Fruit fly (Drosophila melanogaster) whole organism, embryonic: ENCODE measurements around the gene fliI.

Source experiments
- Aef1 ChIP-seq: fragments of 200-800 bp; sonication (Bioruptor generic); IDR thresholded peaks from 3 replicates; pipeline ENCODE4 v1.3.6; 2022; ENCODE audit warnings: missing biosample characterization, missing genetic modification characterization
- CG10147 ChIP-seq: fragments of 200-800 bp; sonication (Bioruptor generic); optimal IDR thresholded peaks from 2 replicates; lab custom pipeline; 2019; ENCODE audit warnings: missing biosample characterization, mild to moderate bottlenecking, missing genetic modification characterization, moderate library complexity
- CG10565 ChIP-seq: fragments of 200-800 bp; sonication (Bioruptor generic); optimal IDR thresholded peaks from 3 replicates; lab custom pipeline; 2016; ENCODE audit warnings: missing biosample characterization, mild to moderate bottlenecking, missing genetic modification characterization
- CG11695 ChIP-seq: fragments of 200-800 bp; sonication (Bioruptor generic); IDR thresholded peaks from 3 replicates; pipeline ENCODE4 v1.3.6; 2022; ENCODE audit warnings: missing biosample characterization, missing genetic modification characterization
- CG12219 ChIP-seq: fragments of 200-800 bp; sonication (Bioruptor generic); optimal IDR thresholded peaks from 3 replicates; lab custom pipeline; 2018; ENCODE audit warnings: missing biosample characterization, mild to moderate bottlenecking, missing genetic modification characterization
- CG12769 ChIP-seq: fragments of 200-800 bp; sonication (Bioruptor generic); optimal IDR thresholded peaks from 2 replicates; lab custom pipeline; 2019; ENCODE audit warnings: missing biosample characterization, mild to moderate bottlenecking, missing genetic modification characterization, moderate library complexity
- CG15514 ChIP-seq: fragments of 200-800 bp; sonication (Bioruptor generic); optimal IDR thresholded peaks from 3 replicates; lab custom pipeline; 2017; ENCODE audit warnings: missing biosample characterization, missing genetic modification characterization, mild to moderate bottlenecking, moderate library complexity, missing genetic modification reagents
- CG1602 ChIP-seq: fragments of 200-800 bp; sonication (Bioruptor generic); optimal IDR thresholded peaks from 3 replicates; lab custom pipeline; 2016; ENCODE audit warnings: missing biosample characterization, missing genetic modification characterization
- CG16813 ChIP-seq: fragments of 200-800 bp; sonication (Bioruptor generic); IDR thresholded peaks from 3 replicates; pipeline ENCODE4 v1.3.6; 2022; ENCODE audit warnings: missing biosample characterization, missing genetic modification characterization; ENCODE audit not compliant: partially characterized antibody
- CG17612 ChIP-seq: fragments of 200-800 bp; sonication (Bioruptor generic); IDR thresholded peaks from 2 replicates; pipeline ENCODE4 v1.3.6; 2022; ENCODE audit warnings: missing biosample characterization, missing genetic modification characterization
- CG2678 ChIP-seq: fragments of 200-800 bp; sonication (Bioruptor generic); optimal IDR thresholded peaks from 3 replicates; lab custom pipeline; 2019; ENCODE audit warnings: missing biosample characterization, mild to moderate bottlenecking, missing genetic modification characterization, moderate library complexity
- CG2712 ChIP-seq: fragments of 200-800 bp; optimal IDR thresholded peaks from 3 replicates; lab custom pipeline; 2019; ENCODE audit warnings: missing biosample characterization, mild to moderate bottlenecking, missing genetic modification characterization, moderate library complexity
- CG2889 ChIP-seq: fragments of 200-800 bp; sonication (Bioruptor generic); IDR thresholded peaks from 3 replicates; pipeline ENCODE4 v1.3.6; 2022; ENCODE audit warnings: missing biosample characterization, missing genetic modification characterization
- CG33557 ChIP-seq: fragments of 200-800 bp; sonication (Bioruptor generic); optimal IDR thresholded peaks from 2 replicates; lab custom pipeline; 2019; ENCODE audit warnings: missing biosample characterization, mild to moderate bottlenecking, missing genetic modification characterization, moderate library complexity
- CG4328 ChIP-seq: fragments of 200-800 bp; sonication (Bioruptor generic); optimal IDR thresholded peaks from 3 replicates; lab custom pipeline; 2017; ENCODE audit warnings: missing biosample characterization, missing genetic modification reagents, missing genetic modification characterization
- CG8290 ChIP-seq, 3 experiments: fragments of 200-800 bp; sonication (Bioruptor generic); optimal IDR thresholded peaks; 2 replicates each; lab custom pipeline; 2016 to 2019; ENCODE audit warnings: missing biosample characterization in 3 of 3, missing genetic modification characterization in 3 of 3, mild to moderate bottlenecking in 2 of 3, moderate library complexity in 1 of 3
- CG9437 ChIP-seq: fragments of 200-800 bp; sonication (Bioruptor generic); optimal IDR thresholded peaks from 2 replicates; lab custom pipeline; 2018; ENCODE audit warnings: missing biosample characterization, mild to moderate bottlenecking, missing genetic modification characterization
- Dref ChIP-seq: fragments of 200-800 bp; sonication (Bioruptor generic); IDR thresholded peaks from 2 replicates; pipeline ENCODE4 v1.3.6; 2022; ENCODE audit warnings: missing biosample characterization, missing genetic modification characterization
- ERR ChIP-seq: fragments of 200-800 bp; sonication (Bioruptor generic); optimal IDR thresholded peaks from 2 replicates; lab custom pipeline; 2016; ENCODE audit warnings: missing biosample characterization, missing genetic modification characterization
- HHEX ChIP-seq: fragments of 200-800 bp; sonication (Bioruptor generic); optimal IDR thresholded peaks from 3 replicates; lab custom pipeline; 2017; ENCODE audit warnings: missing biosample characterization, mild to moderate bottlenecking, missing genetic modification characterization, missing genetic modification reagents
- HLHmδ ChIP-seq: fragments of 200-800 bp; sonication (Bioruptor generic); optimal IDR thresholded peaks from 2 replicates; lab custom pipeline; 2018; ENCODE audit warnings: missing biosample characterization, mild to moderate bottlenecking, missing genetic modification characterization, moderate library complexity
- Hey ChIP-seq: fragments of 200-800 bp; sonication (Bioruptor generic); optimal IDR thresholded peaks from 3 replicates; lab custom pipeline; 2018; ENCODE audit warnings: missing biosample characterization, mild to moderate bottlenecking, missing genetic modification characterization
- Lpt ChIP-seq: fragments of >200 bp; optimal IDR thresholded peaks from 2 replicates; lab custom pipeline; 2018; ENCODE audit warnings: missing biosample characterization, missing genetic modification characterization
- Max ChIP-seq: fragments of 200-800 bp; sonication (Bioruptor generic); optimal IDR thresholded peaks from 2 replicates; lab custom pipeline; 2016; ENCODE audit warnings: missing biosample characterization, mild to moderate bottlenecking, missing genetic modification characterization
- NC2α ChIP-seq: fragments of 200-800 bp; sonication (Bioruptor generic); optimal IDR thresholded peaks from 2 replicates; lab custom pipeline; 2016; ENCODE audit warnings: missing biosample characterization, missing genetic modification characterization
- Nf-YC ChIP-seq: fragments of 200-800 bp; optimal IDR thresholded peaks from 3 replicates; lab custom pipeline; 2019; ENCODE audit warnings: missing biosample characterization, mild to moderate bottlenecking, missing genetic modification characterization, moderate library complexity
- Optix ChIP-seq: fragments of 200-800 bp; sonication (Bioruptor generic); IDR thresholded peaks from 3 replicates; pipeline ENCODE4 v1.3.6; 2022; ENCODE audit warnings: missing biosample characterization, missing genetic modification characterization
- Side ChIP-seq: fragments of 200-800 bp; sonication (Bioruptor generic); optimal IDR thresholded peaks from 2 replicates; lab custom pipeline; 2016; ENCODE audit warnings: missing biosample characterization, missing genetic modification characterization
- Usf ChIP-seq: fragments of 200-800 bp; sonication (Bioruptor generic); optimal IDR thresholded peaks from 2 replicates; lab custom pipeline; 2017; ENCODE audit warnings: missing genotype, missing biosample characterization, missing genetic modification characterization
- Xrp1 ChIP-seq: fragments of 200-800 bp; sonication (Bioruptor generic); IDR thresholded peaks from 2 replicates; pipeline ENCODE4 v1.3.6; 2022; ENCODE audit warnings: missing biosample characterization, missing genetic modification characterization
- ac ChIP-seq: fragments of 200-800 bp; sonication (Bioruptor generic); optimal IDR thresholded peaks from 3 replicates; lab custom pipeline; 2017; ENCODE audit warnings: missing biosample characterization, mild to moderate bottlenecking, missing genetic modification characterization
- amos ChIP-seq: fragments of 200-800 bp; sonication (Bioruptor generic); IDR thresholded peaks from 2 replicates; pipeline ENCODE4 v1.3.6; 2022; ENCODE audit warnings: missing biosample characterization, missing genetic modification characterization; ENCODE audit not compliant: partially characterized antibody
- ash1 ChIP-seq: fragments of 200-800 bp; sonication (Bioruptor generic); optimal IDR thresholded peaks from 2 replicates; lab custom pipeline; 2018; ENCODE audit warnings: missing biosample characterization, mild to moderate bottlenecking, missing genetic modification characterization
- az2 ChIP-seq: fragments of 200-800 bp; sonication (Bioruptor generic); optimal IDR thresholded peaks from 3 replicates; lab custom pipeline; 2016; ENCODE audit warnings: missing biosample characterization, missing genetic modification characterization
- crc ChIP-seq: fragments of 200-800 bp; sonication (Bioruptor generic); optimal IDR thresholded peaks from 2 replicates; lab custom pipeline; 2016; ENCODE audit warnings: missing biosample characterization, missing genetic modification characterization
- en ChIP-seq: fragments of 200-800 bp; sonication (Bioruptor generic); optimal IDR thresholded peaks from 2 replicates; lab custom pipeline; 2016; ENCODE audit warnings: missing biosample characterization, missing genetic modification characterization
- exex ChIP-seq: fragments of 200-800 bp; sonication (Bioruptor generic); optimal IDR thresholded peaks from 4 replicates; lab custom pipeline; 2018; ENCODE audit warnings: missing biosample characterization, mild to moderate bottlenecking, missing genetic modification characterization, moderate library complexity
- fru ChIP-seq: fragments of >200 bp; optimal IDR thresholded peaks from 2 replicates; lab custom pipeline; 2017
- gsb ChIP-seq: fragments of 200-800 bp; sonication (Bioruptor generic); IDR thresholded peaks from 2 replicates; pipeline ENCODE4 v1.3.6; 2022; ENCODE audit warnings: missing biosample characterization, missing genetic modification characterization
- gsb-n ChIP-seq: fragments of 200-800 bp; sonication (Bioruptor generic); optimal IDR thresholded peaks from 3 replicates; lab custom pipeline; 2018; ENCODE audit warnings: missing biosample characterization, mild to moderate bottlenecking, missing genetic modification characterization
- hb ChIP-seq: fragments of 200-800 bp; sonication (Bioruptor generic); IDR thresholded peaks from 3 replicates; pipeline ENCODE4 v1.3.6; 2022; ENCODE audit warnings: missing biosample characterization, missing genetic modification characterization; ENCODE audit not compliant: partially characterized antibody
- kay ChIP-seq: fragments of 200-800 bp; sonication (Bioruptor generic); optimal IDR thresholded peaks from 2 replicates; lab custom pipeline; 2016; ENCODE audit warnings: missing biosample characterization, missing genetic modification characterization
- mirr ChIP-seq: fragments of 200-800 bp; sonication (Bioruptor generic); optimal IDR thresholded peaks from 3 replicates; lab custom pipeline; 2018; ENCODE audit warnings: missing biosample characterization, mild to moderate bottlenecking, missing genetic modification characterization
- oc ChIP-seq: fragments of 200-800 bp; sonication (Bioruptor generic); optimal IDR thresholded peaks from 2 replicates; lab custom pipeline; 2018; ENCODE audit warnings: missing biosample characterization, mild to moderate bottlenecking, missing genetic modification characterization, moderate library complexity
- odd ChIP-seq: fragments of 200-800 bp; sonication (Bioruptor generic); optimal IDR thresholded peaks from 2 replicates; lab custom pipeline; 2017; ENCODE audit warnings: missing biosample characterization, mild to moderate bottlenecking, missing genetic modification characterization
- pfk ChIP-seq: fragments of 200-800 bp; sonication (Bioruptor generic); optimal IDR thresholded peaks from 2 replicates; lab custom pipeline; 2018; ENCODE audit warnings: missing biosample characterization, mild to moderate bottlenecking, missing genetic modification characterization, moderate library complexity
- tna ChIP-seq: fragments of 200-800 bp; sonication (Bioruptor generic); IDR thresholded peaks from 2 replicates; pipeline ENCODE4 v1.3.6; 2022; ENCODE audit warnings: missing biosample characterization, missing genetic modification characterization; ENCODE audit not compliant: partially characterized antibody
- tx ChIP-seq: fragments of 200-800 bp; sonication (Bioruptor generic); optimal IDR thresholded peaks from 2 replicates; lab custom pipeline; 2016; ENCODE audit warnings: missing biosample characterization, missing genetic modification characterization
- wek ChIP-seq: fragments of 200-800 bp; sonication (Bioruptor generic); optimal IDR thresholded peaks from 3 replicates; lab custom pipeline; 2018; ENCODE audit warnings: missing biosample characterization, mild to moderate bottlenecking, missing genetic modification characterization, moderate library complexity
- zen2 ChIP-seq: fragments of 200-800 bp; sonication (Bioruptor generic); IDR thresholded peaks from 3 replicates; pipeline ENCODE4 v1.3.6; 2022; ENCODE audit warnings: missing biosample characterization, missing genetic modification characterization; ENCODE audit not compliant: partially characterized antibody

fliI gene

DNA sequence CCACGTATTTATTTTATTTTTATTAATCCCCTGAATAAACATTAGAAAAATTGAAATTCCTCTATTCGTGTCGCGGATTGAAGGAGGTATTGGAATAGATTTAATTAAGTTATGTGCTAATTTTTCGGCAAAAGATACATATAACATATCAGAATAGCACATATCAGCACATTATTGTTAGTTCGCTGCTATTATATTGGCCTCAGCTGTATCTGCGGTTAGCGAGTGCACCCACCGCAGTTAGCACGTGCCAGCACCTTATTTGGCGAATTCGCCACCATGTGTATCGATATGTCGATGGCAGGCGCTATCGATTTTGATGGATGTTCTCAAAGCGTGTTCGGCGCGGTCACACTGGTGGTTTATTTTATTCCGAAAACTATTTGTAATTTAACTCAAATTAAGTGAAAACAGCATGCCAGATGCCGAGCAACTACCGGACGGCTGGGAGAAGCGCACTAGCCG lies 5.5 kb downstream of the fliI start, which contains the start of gene dod (continued):
- TF ChIP-seq gsb (GFP tag; lab: Robert Waterston, UW) = no peak
- no peak for TF ChIP-seq odd
- peak; percentile 13 for TF ChIP-seq HHEX (GFP tag; lab: Kevin White, UChicago)
- peak; percentile 37 for TF ChIP-seq CG12219
- no peak for TF ChIP-seq mirr (GFP tag; lab: Kevin White, UChicago)
- no peak for TF ChIP-seq ash1 (GFP tag; lab: Kevin White, UChicago)
- no peak for TF ChIP-seq CG10565
- peak; percentile 87 for TF ChIP-seq amos (GFP tag; lab: Robert Waterston, UW)
- peak; percentile 53 for TF ChIP-seq az2 (GFP tag; lab: Kevin White, UChicago)
- peak; percentile 58 for TF ChIP-seq Max (GFP tag; lab: Kevin White, UChicago)
- no peak for TF ChIP-seq CG8290 (GFP tag; optimal IDR thresholded peaks at IDR 0.05; lab: Kevin White, UChicago)
- peak in 1 of 2 experiments; percentile 91 for TF ChIP-seq CG8290 (tag; optimal IDR thresholded peaks at IDR 0.05; lab: Kevin White, UChicago)
- no peak for TF ChIP-seq pfk (GFP tag; lab: Kevin White, UChicago)
- peak; percentile 48 for TF ChIP-seq CG2712 (tag; lab: Kevin White, UChicago)
- peak; percentile 46; the same call in 2 of the 3 replicates for TF ChIP-seq CG11695 (GFP tag; lab: Robert Waterston, UW)
- TF ChIP-seq tna (GFP tag; lab: Robert Waterston, UW) = peak; percentile 59
- no peak for TF ChIP-seq Lpt
- TF ChIP-seq CG4328 (GFP tag; lab: Kevin White, UChicago) = peak; percentile 18
- peak; percentile 44 for TF ChIP-seq Xrp1 (GFP tag; lab: Robert Waterston, UW)
- 0 out of 3 replicates have a peak, but pooled peaks have one; percentile 9 for TF ChIP-seq CG2889 (GFP tag; lab: Robert Waterston, UW)
- peak; percentile 38 for TF ChIP-seq Nf-YC
- TF ChIP-seq Dref = peak; percentile 97
- peak; percentile 20 for TF ChIP-seq Side (GFP tag; lab: Kevin White, UChicago)
- TF ChIP-seq gsb-n (tag; lab: Kevin White, UChicago) = no peak
- peak; percentile 16 for TF ChIP-seq CG10147
- no peak for TF ChIP-seq Hey (tag; lab: Kevin White, UChicago)
- TF ChIP-seq NC2α (GFP tag; lab: Kevin White, UChicago) = no peak
- no peak for TF ChIP-seq crc (GFP tag; lab: Kevin White, UChicago)
- no peak for TF ChIP-seq Aef1 (GFP tag; lab: Robert Waterston, UW)
- TF ChIP-seq Optix = no peak
- no peak for TF ChIP-seq oc (tag; lab: Kevin White, UChicago)
- TF ChIP-seq CG16813 (GFP tag; lab: Robert Waterston, UW) = peak; percentile 79
- TF ChIP-seq HLHmδ (GFP tag; lab: Kevin White, UChicago) = peak; percentile 94
- TF ChIP-seq CG17612 (GFP tag; lab: Robert Waterston, UW) = no peak
- TF ChIP-seq fru = no peak
- TF ChIP-seq exex (tag; lab: Kevin White, UChicago) = no peak
- TF ChIP-seq zen2 (GFP tag; lab: Robert Waterston, UW) = peak; percentile 53; the same call in 1 of the 3 replicates
- TF ChIP-seq kay (GFP tag; lab: Kevin White, UChicago) = peak; percentile 1
- peak; percentile 6 for TF ChIP-seq Usf (GFP tag; lab: Kevin White, UChicago)
- TF ChIP-seq CG9437 = no peak
- TF ChIP-seq ac (GFP tag; lab: Kevin White, UChicago) = no peak
- TF ChIP-seq ERR (GFP tag; lab: Kevin White, UChicago) = peak; percentile 5
- no peak for TF ChIP-seq CG1602 (GFP tag; lab: Kevin White, UChicago)
- TF ChIP-seq CG15514 = peak; percentile 88
- peak; percentile 68 for TF ChIP-seq hb
- no peak for TF ChIP-seq CG33557 (GFP tag; lab: Kevin White, UChicago)
- TF ChIP-seq CG12769 (tag; lab: Kevin White, UChicago) = no peak
- TF ChIP-seq en (GFP tag; lab: Kevin White, UChicago) = no peak
- no peak for TF ChIP-seq tx
- TF ChIP-seq wek = peak; percentile 12
- no peak for TF ChIP-seq CG2678 (tag; lab: Kevin White, UChicago)
